Fruit fly (Drosophila melanogaster): ENCODE measurements around the gene CG16888.

dm6 chr2L:13807097-13807496, 6.0 kb downstream of the CG16888 start:
- no peak for TF ChIP-seq CTCF (optimal IDR thresholded peaks at IDR 0.05)
- TF ChIP-seq CG8478 (optimal IDR thresholded peaks at IDR 0.05): no peak
